Worm (Caenorhabditis elegans) whole organism, L1 larva: ENCODE results near the gene C15H11.13.

ENCODE experiments used
- aha-1 ChIP-seq: fragments of 150-350 bp; optimal IDR thresholded peaks from 2 replicates; lab custom pipeline; 2014; ENCODE audit warnings: missing biosample characterization, missing genetic modification characterization
- efl-1 ChIP-seq, 4 experiments: fragments of 150-350 bp; optimal IDR thresholded peaks in 3 of 4; peaks in 1 of 4; 1 replicate in 1 of 4; 2 replicates in 3 of 4; lab custom pipeline; 2014; ENCODE audit warnings: missing biosample characterization in 2 of 4, missing genetic modification characterization in 2 of 4, missing genetic modification reagents in 2 of 4
- elt-3 ChIP-seq, 6 experiments: fragments of 150-350 bp in 1 of 6; sonication (generic microtip); optimal IDR thresholded peaks; 2 replicates each; lab custom pipeline; 2017 to 2018; ENCODE audit warnings: missing biosample characterization in 6 of 6, missing genetic modification characterization in 6 of 6, inconsistent platforms in 1 of 6
- hlh-17 ChIP-seq: fragments of 200-800 bp; sonication (Bioruptor generic); optimal IDR thresholded peaks from 2 replicates; lab custom pipeline; 2018; ENCODE audit warnings: missing genetic modification characterization, mild to moderate bottlenecking, missing compliant biosample characterization, moderate library complexity, borderline replicate concordance
- sup-37 ChIP-seq: fragments of 200-800 bp; sonication (Bioruptor generic); optimal IDR thresholded peaks from 2 replicates; lab custom pipeline; 2018; ENCODE audit warnings: mild to moderate bottlenecking, missing genetic modification characterization, missing compliant biosample characterization
- tbx-2 ChIP-seq: sonication (generic microtip); optimal IDR thresholded peaks from 2 replicates; lab custom pipeline; 2016; ENCODE audit warnings: missing genetic modification characterization, missing compliant biosample characterization
- ztf-11 ChIP-seq, 2 experiments: sonication (generic microtip); optimal IDR thresholded peaks; 2 replicates each; lab custom pipeline; 2016 to 2017; ENCODE audit warnings: missing genetic modification characterization in 2 of 2, missing biosample characterization in 1 of 2, missing compliant biosample characterization in 1 of 2

C15H11.13 gene

DNA sequence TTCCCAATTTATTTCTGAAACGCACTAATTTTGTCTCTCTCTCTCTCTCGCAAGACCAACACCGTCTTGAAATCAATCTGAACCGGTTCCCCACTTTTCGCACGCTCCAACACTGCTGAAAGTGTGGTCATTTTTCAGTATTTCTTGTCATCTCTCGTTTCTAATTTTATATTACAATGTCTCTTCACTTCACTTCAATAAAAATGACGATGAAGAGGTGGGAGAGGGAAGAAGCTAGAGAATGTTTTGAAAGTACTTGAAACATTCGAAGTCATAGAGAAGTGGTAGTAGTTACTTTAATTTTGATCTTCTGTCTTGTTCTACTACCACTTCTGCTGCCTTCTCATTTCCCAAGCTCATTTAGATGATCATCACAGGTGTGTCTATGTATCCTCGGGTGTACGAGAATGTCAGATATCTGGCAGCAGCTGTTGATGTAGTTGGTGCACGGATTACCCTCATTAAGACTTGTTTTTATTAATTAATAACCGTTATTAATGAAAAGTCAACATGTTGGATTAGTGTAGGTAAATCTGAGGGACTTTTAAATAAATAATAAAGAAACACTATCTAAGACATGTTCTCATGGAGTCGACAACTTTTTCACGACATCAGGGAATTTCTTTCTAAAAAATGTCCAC lies 43.4 kb downstream of the C15H11.13 start:
- peak; percentile 38 for TF ChIP-seq tbx-2 (tag; lab: Kevin White, UChicago)
- peak in 1 of 2 experiments; percentile 43 for TF ChIP-seq ztf-11 (tag; optimal IDR thresholded peaks at IDR 0.05; lab: Kevin White, UChicago)
- TF ChIP-seq hlh-17 = no peak

DNA sequence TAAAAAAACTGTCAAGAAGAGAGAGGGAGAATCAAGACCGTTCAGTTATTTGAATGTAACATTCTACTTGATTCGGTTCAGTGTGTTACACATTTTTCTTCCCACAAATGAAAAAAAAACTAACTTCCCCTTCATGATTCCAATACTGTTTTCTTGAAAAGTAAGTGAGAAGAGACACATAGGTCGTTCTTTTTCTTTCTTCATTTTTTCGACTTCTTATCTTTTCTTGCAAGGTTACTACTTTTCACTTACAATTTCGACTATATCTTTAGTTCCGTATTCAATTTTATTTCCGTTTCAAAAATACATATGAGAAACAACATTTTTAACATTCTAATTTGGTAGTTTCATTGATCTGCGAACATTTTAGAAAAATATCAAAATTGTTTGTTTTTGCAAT lies 44.4 kb downstream of the C15H11.13 start:
- TF ChIP-seq elt-3 (tag; optimal IDR thresholded peaks at IDR 0.05; lab: Kevin White, UChicago) = peak in 1 of 6 experiments; percentile 8
- TF ChIP-seq aha-1 = no peak
- TF ChIP-seq, all 84 proteins: peak for 1

DNA sequence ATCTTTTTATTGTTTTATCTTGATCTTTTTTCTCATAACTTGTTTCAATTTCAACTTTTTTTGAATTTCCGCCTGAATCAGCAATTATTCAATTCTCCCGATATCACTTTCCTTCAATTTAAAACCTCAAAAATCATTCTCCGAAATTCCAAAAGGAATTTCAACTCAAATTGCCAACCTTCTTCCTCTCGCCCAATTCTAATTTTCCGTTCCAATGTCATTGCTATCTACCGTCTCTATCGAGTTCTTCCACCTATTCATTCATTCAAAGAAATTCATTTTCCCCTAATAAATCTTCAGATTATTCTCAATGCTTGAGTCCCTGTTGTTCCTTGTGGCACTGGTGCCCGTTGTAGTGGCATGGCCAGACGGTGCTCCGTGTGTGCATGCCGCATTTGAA lies 46.0 kb downstream of the C15H11.13 start, which contains the start of gene F23B12.4:
Gene F23B12.4 (plus strand): TSS at position 301 of the 400 bp plus-strand sequence.
- TF ChIP-seq efl-1 (optimal IDR thresholded peaks at IDR 0.05; lab: Kevin White, UChicago) = no peak
- peak in 1 of 2 experiments; percentile 36 for TF ChIP-seq efl-1 (GFP tag; optimal IDR thresholded peaks at IDR 0.05 in 1 of 2; lab: Kevin White, UChicago)
- TF ChIP-seq sup-37 (GFP tag; lab: Kevin White, UChicago) = no peak
